Fruit fly (Drosophila melanogaster): ENCODE data around the gene CG15822.

Gene CG15822

DNA sequence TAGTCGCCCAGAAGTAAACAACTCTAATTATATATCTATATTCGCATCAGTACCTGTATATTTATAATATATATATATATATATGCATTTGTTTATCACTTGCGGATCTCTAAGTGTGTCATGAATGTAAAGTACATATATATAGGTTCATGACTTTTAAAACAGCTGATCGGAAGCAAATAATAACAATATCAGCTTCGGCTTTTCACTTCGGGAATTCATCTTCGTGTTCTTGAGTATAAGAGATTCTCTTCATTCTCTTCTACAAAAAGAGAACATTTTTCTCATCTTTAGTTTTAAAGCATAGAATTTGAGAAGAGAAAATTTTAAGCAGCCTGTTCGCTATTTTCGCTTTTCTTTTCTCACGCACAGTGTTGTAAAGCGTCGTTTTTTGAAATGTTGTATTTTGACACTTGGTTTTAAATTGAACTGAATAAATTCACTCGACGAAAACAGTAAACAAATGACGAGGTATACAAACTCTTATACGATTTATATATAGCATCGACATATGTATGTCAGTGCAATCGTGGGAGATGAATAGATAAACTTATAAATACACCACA lies 56.3 kb downstream of the CG15822 start:
- TF ChIP-seq noc (tag; optimal IDR thresholded peaks at IDR 0.05) = no peak
